Fruit fly (Drosophila melanogaster) whole organism, adult: ENCODE results near the gene CG42693.

ENCODE experiments used
- Clk ChIP-seq: fragments of 200-800 bp; sonication (Bioruptor generic); optimal IDR thresholded peaks from 2 replicates; lab custom pipeline; 2017; ENCODE audit warnings: missing biosample characterization, missing genetic modification characterization
- ovo ChIP-seq: fragments of 200-800 bp; sonication (Bioruptor generic); optimal IDR thresholded peaks from 2 replicates; lab custom pipeline; 2016; ENCODE audit warnings: missing biosample characterization, missing genetic modification characterization
- toe ChIP-seq: fragments of 200-800 bp; sonication (Bioruptor generic); optimal IDR thresholded peaks from 2 replicates; lab custom pipeline; 2016; ENCODE audit warnings: missing biosample characterization, missing genetic modification characterization

dm6 chr3R:31743279-31743678 is 35.1 kb upstream of the CG42693 start, which contains the start of gene Tbca:
- TF ChIP-seq toe (no peak), Clk (GFP tag; lab: Kevin White, UChicago) (no peak), ovo (GFP tag; lab: Kevin White, UChicago) (no peak)
